Worm (Caenorhabditis elegans) whole organism, L3 larva: ENCODE results near the gene clc-6.

ENCODE experiments used
- nhr-12 ChIP-seq: fragments of 150-350 bp; optimal IDR thresholded peaks from 2 replicates; lab custom pipeline; 2014; ENCODE audit warnings: missing biosample characterization, missing genetic modification characterization
- ztf-11 ChIP-seq: fragments of 150-350 bp; optimal IDR thresholded peaks from 2 replicates; lab custom pipeline; 2014; ENCODE audit warnings: missing biosample characterization, missing genetic modification characterization

- TF ChIP-seq ztf-11 (tag; lab: Kevin White, UChicago) (no peak), nhr-12 (tag; lab: Kevin White, UChicago) (no peak)
Measured at ce11 chrV:11152333-11152732, 43.7 kb downstream of the clc-6 start, which contains the start of gene srg-39.
